Fruit fly (Drosophila melanogaster): ENCODE results near the gene Ube3a.

The Ube3a gene

dm6 chr3L:11210517-11210916 is at the start of gene Ube3a, which contains the start of gene CG7600:
Ube3a (minus strand) TSS chr3L:11210583.
CG7600 (plus strand) TSS chr3L:11210786.
- peak; percentile 80 for TF ChIP-seq CG17801 (GFP tag; optimal IDR thresholded peaks at IDR 0.05; ENCODE audit: partially characterized antibody)

dm6 chr3L:11259759-11260158 is 49.4 kb upstream of the Ube3a start:
- no peak for TF ChIP-seq CG17801 (GFP tag; optimal IDR thresholded peaks at IDR 0.05; ENCODE audit: partially characterized antibody)

- TF ChIP-seq CG17801 (GFP tag; optimal IDR thresholded peaks at IDR 0.05; ENCODE audit: partially characterized antibody) = no peak
These were observed 48.0 kb upstream of the Ube3a start for dm6 chr3L:11258392-11258791.

- peak; percentile 42 for TF ChIP-seq CG17801 (GFP tag; optimal IDR thresholded peaks at IDR 0.05; ENCODE audit: partially characterized antibody)
These were observed 46.0 kb upstream of the Ube3a start for dm6 chr3L:11256147-11256971.

dm6 chr3L:11254470-11255185 is 44.2 kb upstream of the Ube3a start:
- TF ChIP-seq CG17801 (GFP tag; optimal IDR thresholded peaks at IDR 0.05; ENCODE audit: partially characterized antibody) = no peak

dm6 chr3L:11253690-11254243 is 43.4 kb upstream of the Ube3a start:
- no peak for TF ChIP-seq CG17801 (GFP tag; optimal IDR thresholded peaks at IDR 0.05; ENCODE audit: partially characterized antibody)

dm6 chr3L:11253140-11253539 is 42.8 kb upstream of the Ube3a start:
- peak; percentile 34 for TF ChIP-seq CG17801 (GFP tag; optimal IDR thresholded peaks at IDR 0.05; ENCODE audit: partially characterized antibody)

dm6 chr3L:11252424-11253118 is 42.2 kb upstream of the Ube3a start:
- no peak for TF ChIP-seq CG17801 (GFP tag; optimal IDR thresholded peaks at IDR 0.05; ENCODE audit: partially characterized antibody)

dm6 chr3L:11251721-11252423 is 41.5 kb upstream of the Ube3a start, which contains the start of gene scyl:
scyl (plus strand) TSS chr3L:11252307.
- TF ChIP-seq CG17801 (GFP tag; optimal IDR thresholded peaks at IDR 0.05; ENCODE audit: partially characterized antibody) = peak; percentile 79

dm6 chr3L:11248303-11248702 is 37.9 kb upstream of the Ube3a start:
- peak; percentile 3 for TF ChIP-seq CG17801 (GFP tag; optimal IDR thresholded peaks at IDR 0.05; ENCODE audit: partially characterized antibody)

dm6 chr3L:11247370-11248255 is 37.2 kb upstream of the Ube3a start:
- TF ChIP-seq CG17801 (GFP tag; optimal IDR thresholded peaks at IDR 0.05; ENCODE audit: partially characterized antibody) = peak; percentile 68

- peak; percentile 95 for TF ChIP-seq CG17801 (GFP tag; optimal IDR thresholded peaks at IDR 0.05; ENCODE audit: partially characterized antibody)
These were observed 35.9 kb upstream of the Ube3a start for dm6 chr3L:11246046-11246887.
